Worm (Caenorhabditis elegans) whole organism, mixed stage, embryonic: ENCODE measurements around the gene ZK945.7.

Experiments used
- ceh-43 ChIP-seq: fragments of 200-800 bp; sonication (Bioruptor generic); optimal IDR thresholded peaks from 2 replicates; lab custom pipeline; 2018; ENCODE audit warnings: mild to moderate bottlenecking, missing genetic modification characterization, moderate library complexity, missing compliant biosample characterization
- elt-1 ChIP-seq: sonication (generic microtip); optimal IDR thresholded peaks from 2 replicates; lab custom pipeline; 2017; ENCODE audit warnings: missing genetic modification characterization, mild to moderate bottlenecking, missing compliant biosample characterization, antibody characterized with exemption, moderate library complexity, borderline replicate concordance; ENCODE audit not compliant: insufficient read depth
- nhr-28 ChIP-seq: fragments of 150-350 bp; optimal IDR thresholded peaks from 2 replicates; lab custom pipeline; 2014; ENCODE audit warnings: missing biosample characterization, missing genetic modification characterization
- pha-4 ChIP-seq: fragments of 150-350 bp; optimal IDR thresholded peaks from 2 replicates; lab custom pipeline; 2018; ENCODE audit warnings: missing biosample characterization, missing genetic modification reagents, missing genetic modification characterization
- snpc-4 ChIP-seq: fragments of 150-350 bp; optimal IDR thresholded peaks from 2 replicates; lab custom pipeline; 2014; ENCODE audit warnings: missing biosample characterization, missing genetic modification characterization
- tbx-8 ChIP-seq: fragments of 200-800 bp; sonication (Bioruptor generic); optimal IDR thresholded peaks from 2 replicates; lab custom pipeline; 2018; ENCODE audit warnings: mild to moderate bottlenecking, missing genetic modification characterization, moderate library complexity, missing compliant biosample characterization
- unc-39 ChIP-seq: fragments of 150-350 bp; optimal IDR thresholded peaks from 2 replicates; lab custom pipeline; 2014; ENCODE audit warnings: missing biosample characterization, missing genetic modification characterization
- ztf-11 ChIP-seq: fragments of 150-350 bp; optimal IDR thresholded peaks from 2 replicates; lab custom pipeline; 2014; ENCODE audit warnings: missing biosample characterization, missing genetic modification characterization

DNA sequence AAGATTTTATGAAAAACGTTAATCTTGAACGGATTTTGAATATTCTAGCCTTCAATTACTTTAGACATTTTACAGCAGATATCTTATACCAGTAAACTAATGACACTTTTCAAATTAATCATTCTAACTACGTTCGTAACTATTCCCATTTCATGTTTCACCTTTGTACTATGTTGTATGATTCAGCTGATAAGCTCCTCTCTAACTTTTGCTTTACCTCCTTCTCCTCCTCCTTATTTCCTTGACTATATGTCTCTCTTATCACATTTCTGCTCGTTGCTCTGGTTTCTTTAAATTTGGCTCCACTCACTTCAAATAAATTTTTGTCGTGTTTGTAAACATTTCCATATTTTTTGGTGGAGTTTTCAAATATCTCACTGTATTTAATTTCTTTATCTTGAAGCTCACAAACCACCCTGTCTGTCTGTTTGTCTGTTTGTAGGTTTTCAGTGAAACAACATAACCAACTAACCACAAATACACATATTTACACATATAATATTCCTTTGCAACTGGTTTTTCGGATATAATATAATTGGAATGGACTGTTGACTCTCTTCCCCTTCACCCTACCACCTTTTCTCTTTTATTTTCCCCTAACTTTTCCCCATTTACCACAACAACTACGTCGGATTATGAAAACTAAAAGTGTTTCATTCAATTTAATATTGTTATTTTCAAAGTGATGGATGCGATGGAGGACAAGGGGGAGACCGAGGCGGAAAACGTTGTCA is 13.9 kb downstream of the ZK945.7 start, which contains the start of gene lact-2:
- TF ChIP-seq pha-4 (tag; lab: Kevin White, UChicago) (no peak), elt-1 (tag; lab: Kevin White, UChicago) (no peak), ztf-11 (tag; lab: Kevin White, UChicago) (no peak), unc-39 (tag; lab: Kevin White, UChicago) (no peak), nhr-28 (tag; lab: Kevin White, UChicago) (no peak), snpc-4 (tag; lab: Kevin White, UChicago) (no peak), ceh-43 (no peak), tbx-8 (no peak)
